Fruit fly (Drosophila melanogaster) whole organism, embryonic: ENCODE data around the gene CG18662.

Source experiments
- Blimp-1 ChIP-seq: fragments of 200-800 bp; sonication (Bioruptor generic); optimal IDR thresholded peaks from 3 replicates; lab custom pipeline; 2018; ENCODE audit warnings: missing biosample characterization, missing genetic modification characterization, mild to moderate bottlenecking, moderate library complexity, missing genetic modification reagents
- CG11696 ChIP-seq: fragments of 200-800 bp; sonication (Bioruptor generic); IDR thresholded peaks from 2 replicates; pipeline ENCODE4 v1.3.6; 2022; ENCODE audit warnings: missing biosample characterization, missing genetic modification characterization
- CG12744 ChIP-seq: fragments of 200-800 bp; sonication (Bioruptor generic); optimal IDR thresholded peaks from 2 replicates; lab custom pipeline; 2016; ENCODE audit warnings: missing biosample characterization, missing genetic modification characterization
- CG15601 ChIP-seq: fragments of 200-800 bp; sonication (Bioruptor generic); optimal IDR thresholded peaks from 3 replicates; lab custom pipeline; 2019; ENCODE audit warnings: missing biosample characterization, mild to moderate bottlenecking, missing genetic modification characterization, moderate library complexity
- CG17612 ChIP-seq: fragments of 200-800 bp; sonication (Bioruptor generic); IDR thresholded peaks from 2 replicates; pipeline ENCODE4 v1.3.6; 2022; ENCODE audit warnings: missing biosample characterization, missing genetic modification characterization
- CG18619 ChIP-seq: fragments of 200-800 bp; sonication (Bioruptor generic); optimal IDR thresholded peaks from 3 replicates; lab custom pipeline; 2017; ENCODE audit warnings: missing biosample characterization, mild to moderate bottlenecking, missing genetic modification characterization
- CG2199 ChIP-seq: fragments of 200-800 bp; sonication (Bioruptor generic); IDR thresholded peaks from 3 replicates; pipeline ENCODE4 v1.3.6; 2022; ENCODE audit warnings: missing biosample characterization, missing genetic modification characterization
- CG6654 ChIP-seq: fragments of 200-800 bp; sonication (Bioruptor generic); optimal IDR thresholded peaks from 2 replicates; lab custom pipeline; 2017; ENCODE audit warnings: missing biosample characterization, mild to moderate bottlenecking, missing genetic modification characterization
- CG8290 ChIP-seq, 3 experiments: fragments of 200-800 bp; sonication (Bioruptor generic); optimal IDR thresholded peaks; 2 replicates each; lab custom pipeline; 2016 to 2019; ENCODE audit warnings: missing biosample characterization in 3 of 3, missing genetic modification characterization in 3 of 3, mild to moderate bottlenecking in 2 of 3, moderate library complexity in 1 of 3
- CG9437 ChIP-seq: fragments of 200-800 bp; sonication (Bioruptor generic); optimal IDR thresholded peaks from 2 replicates; lab custom pipeline; 2018; ENCODE audit warnings: missing biosample characterization, mild to moderate bottlenecking, missing genetic modification characterization
- Deaf1 ChIP-seq: fragments of 200-800 bp; optimal IDR thresholded peaks from 3 replicates; lab custom pipeline; 2019; ENCODE audit warnings: missing biosample characterization, mild to moderate bottlenecking, missing genetic modification characterization, moderate library complexity
- Dref ChIP-seq: fragments of 200-800 bp; sonication (Bioruptor generic); IDR thresholded peaks from 2 replicates; pipeline ENCODE4 v1.3.6; 2022; ENCODE audit warnings: missing biosample characterization, missing genetic modification characterization
- Ets65A ChIP-seq: fragments of 200-800 bp; sonication (Bioruptor generic); peaks from one replicate; lab custom pipeline; 2016; ENCODE audit warnings: missing biosample characterization, missing genetic modification characterization
- GATAe ChIP-seq: fragments of 200-800 bp; sonication (Bioruptor generic); conservative IDR thresholded peaks from 2 replicates; pipeline ENCODE4 v1.3.6; 2022; ENCODE audit warnings: missing biosample characterization, missing genetic modification characterization
- Hr78 ChIP-seq, 2 experiments: fragments of 200-800 bp in 1 of 2; fragments of >200 bp in 1 of 2; sonication (Bioruptor generic) in 1 of 2; optimal IDR thresholded peaks; 2 replicates each; lab custom pipeline; 2017 to 2019; ENCODE audit warnings: missing biosample characterization in 2 of 2, missing genetic modification characterization in 2 of 2, mild to moderate bottlenecking in 1 of 2, moderate library complexity in 1 of 2
- Med ChIP-seq: fragments of 200-800 bp; sonication (Bioruptor generic); peaks from one replicate; lab custom pipeline; 2016; ENCODE audit warnings: missing biosample characterization, missing genetic modification characterization, mild to moderate bottlenecking, inconsistent platforms, moderate library complexity
- Taf1 ChIP-seq: fragments of 200-800 bp; sonication (Bioruptor generic); IDR thresholded peaks from 2 replicates; pipeline ENCODE4 v1.3.6; 2022; ENCODE audit warnings: missing biosample characterization, missing genetic modification characterization
- Xbp1 ChIP-seq: fragments of 200-800 bp; sonication (Bioruptor generic); optimal IDR thresholded peaks from 3 replicates; lab custom pipeline; 2016; ENCODE audit warnings: missing biosample characterization, mild to moderate bottlenecking, missing genetic modification characterization
- al ChIP-seq: fragments of 200-800 bp; sonication (Bioruptor generic); IDR thresholded peaks from 2 replicates; pipeline ENCODE4 v1.3.6; 2022; ENCODE audit warnings: missing biosample characterization, missing genetic modification characterization
- ase ChIP-seq: fragments of 200-800 bp; sonication (Bioruptor generic); IDR thresholded peaks from 3 replicates; pipeline ENCODE4 v1.3.6; 2022; ENCODE audit warnings: missing biosample characterization, missing genetic modification characterization
- chinmo ChIP-seq: fragments of 200-800 bp; sonication (Bioruptor generic); IDR thresholded peaks from 4 replicates; pipeline ENCODE4 v1.3.6; 2022; ENCODE audit warnings: missing biosample characterization, missing genetic modification characterization; ENCODE audit not compliant: partially characterized antibody
- dysf ChIP-seq: fragments of 200-800 bp; sonication (Bioruptor generic); IDR thresholded peaks from 3 replicates; pipeline ENCODE4 v1.3.6; 2022; ENCODE audit warnings: missing biosample characterization, missing genetic modification characterization
- kah ChIP-seq: fragments of 200-800 bp; sonication (Bioruptor generic); optimal IDR thresholded peaks from 2 replicates; lab custom pipeline; 2018; ENCODE audit warnings: missing biosample characterization, mild to moderate bottlenecking, missing genetic modification characterization
- lbe ChIP-seq: fragments of 200-800 bp; sonication (Bioruptor generic); optimal IDR thresholded peaks from 2 replicates; lab custom pipeline; 2016; ENCODE audit warnings: missing biosample characterization, mild to moderate bottlenecking, missing genetic modification characterization
- lov ChIP-seq, 2 experiments: fragments of 200-800 bp in 1 of 2; fragments of >200 bp in 1 of 2; sonication (Bioruptor generic) in 1 of 2; IDR thresholded peaks in 1 of 2; optimal IDR thresholded peaks in 1 of 2; 2 replicates in 1 of 2; 3 replicates in 1 of 2; pipeline versions ENCODE4 v1.3.6 to Lab custom; 2017 to 2022; ENCODE audit warnings: missing biosample characterization in 1 of 2, missing genetic modification characterization in 1 of 2
- nerfin-1 ChIP-seq: fragments of 200-800 bp; sonication (Bioruptor generic); optimal IDR thresholded peaks from 3 replicates; lab custom pipeline; 2019; ENCODE audit warnings: missing biosample characterization, mild to moderate bottlenecking, missing genetic modification characterization, moderate library complexity
- pan ChIP-seq, 4 experiments: fragments of >200 bp in 3 of 4; fragments of 200-800 bp in 1 of 4; sonication (Bioruptor generic) in 1 of 4; optimal IDR thresholded peaks in 3 of 4; IDR thresholded peaks in 1 of 4; 2 replicates each; pipeline versions ENCODE4 v1.3.6 to Lab custom; 2017 to 2022; ENCODE audit warnings: missing biosample characterization in 2 of 4, missing genetic modification characterization in 2 of 4, mixed read lengths in 1 of 4
- pb ChIP-seq: fragments of 200-800 bp; sonication (Bioruptor generic); optimal IDR thresholded peaks from 3 replicates; lab custom pipeline; 2016; ENCODE audit warnings: missing biosample characterization, missing genetic modification characterization
- sug ChIP-seq: fragments of 200-800 bp; optimal IDR thresholded peaks from 2 replicates; lab custom pipeline; 2019; ENCODE audit warnings: missing biosample characterization, mild to moderate bottlenecking, missing genetic modification characterization, moderate library complexity
- tin ChIP-seq: fragments of 200-800 bp; sonication (Bioruptor generic); optimal IDR thresholded peaks from 3 replicates; lab custom pipeline; 2016; ENCODE audit warnings: missing biosample characterization, missing genetic modification characterization
- tna ChIP-seq: fragments of 200-800 bp; sonication (Bioruptor generic); IDR thresholded peaks from 2 replicates; pipeline ENCODE4 v1.3.6; 2022; ENCODE audit warnings: missing biosample characterization, missing genetic modification characterization; ENCODE audit not compliant: partially characterized antibody
- trh ChIP-seq: fragments of 200-800 bp; sonication (Bioruptor generic); optimal IDR thresholded peaks from 2 replicates; lab custom pipeline; 2016; ENCODE audit warnings: missing biosample characterization, missing genetic modification characterization

Gene CG18662

dm6 chr2L:8962254-8962653 lies 18.2 kb upstream of the CG18662 start, which contains the start of the genes CG9525 and CG32985:
CG9525 (minus strand) TSS chr2L:8962354.
CG32985 (plus strand) TSS chr2L:8962533.
- TF ChIP-seq nerfin-1 (tag; lab: Kevin White, UChicago) (no peak), CG18619 (GFP tag; lab: Kevin White, UChicago) (no peak), CG11696 (no peak), pb (GFP tag; lab: Kevin White, UChicago) (no peak), Dref (no peak), Taf1 (GFP tag; lab: Robert Waterston, UW) (no peak), CG12744 (GFP tag; lab: Kevin White, UChicago) (no peak), GATAe (GFP tag; lab: Robert Waterston, UW) (no peak), trh (GFP tag; lab: Kevin White, UChicago) (no peak), lbe (no peak), CG6654 (no peak), lov (optimal IDR thresholded peaks at IDR 0.05; lab: Kevin White, UChicago) (no peak), lov (GFP tag; IDR thresholded peaks at IDR 0.05; lab: Robert Waterston, UW) (no peak), kah (GFP tag; lab: Kevin White, UChicago) (no peak)

- no peak for TF ChIP-seq Blimp-1
- TF ChIP-seq, all 482 proteins: peak for 0
Observed at dm6 chr2L:8964657-8965056, 15.8 kb upstream of the CG18662 start, which contains the start of gene CG32984. CG32984 (plus strand) TSS chr2L:8964957.

dm6 chr2L:8967235-8967634 lies 13.2 kb upstream of the CG18662 start, which contains the start of gene CG18088:
CG18088 (plus strand) TSS chr2L:8967535.
- TF ChIP-seq al (GFP tag; lab: Robert Waterston, UW) (no peak), Deaf1 (tag; lab: Kevin White, UChicago) (peak; percentile 45)

- TF ChIP-seq CG9437 (GFP tag; lab: Kevin White, UChicago) (no peak), CG8290 (GFP tag; optimal IDR thresholded peaks at IDR 0.05; lab: Kevin White, UChicago) (peak; percentile 70), CG8290 (tag; optimal IDR thresholded peaks at IDR 0.05; lab: Kevin White, UChicago) (peak in 1 of 2 experiments; percentile 38), chinmo (GFP tag; lab: Robert Waterston, UW) (no peak), CG17612 (GFP tag; lab: Robert Waterston, UW) (peak; percentile 100), tin (GFP tag; lab: Kevin White, UChicago) (no peak)
- TF ChIP-seq, all 482 proteins: peak for 2
Observed at dm6 chr2L:8972905-8973304, 7.6 kb upstream of the CG18662 start.

- TF ChIP-seq ase: no peak
- TF ChIP-seq sug (tag; lab: Kevin White, UChicago): peak; percentile 2
- peak; percentile 5 for TF ChIP-seq CG15601 (tag; lab: Kevin White, UChicago)
- TF ChIP-seq CG2199: peak; percentile 93
Observed at dm6 chr2L:8974506-8974905, 6.0 kb upstream of the CG18662 start.

- TF ChIP-seq Hr78 (GFP tag; optimal IDR thresholded peaks at IDR 0.05; lab: Kevin White, UChicago) (peak in 1 of 2 experiments; percentile 8), pan (optimal IDR thresholded peaks at IDR 0.05; lab: Kevin White, UChicago) (no peak), pan (GFP tag; optimal IDR thresholded peaks at IDR 0.05 in 1 of 2, IDR thresholded peaks at IDR 0.05 in 1 of 2) (no peak), dysf (GFP tag; lab: Robert Waterston, UW) (peak; percentile 5; the same call in 1 of the 3 replicates), Ets65A (GFP tag; lab: Kevin White, UChicago) (peak; percentile 76), Xbp1 (GFP tag; lab: Kevin White, UChicago) (no peak), tna (0 out of 2 replicates have a peak, but pooled peaks have one; percentile 19), Med (peak; percentile 7)
Observed at dm6 chr2L:8975328-8975727, 5.1 kb upstream of the CG18662 start, which contains the start of gene CG9541. CG9541 (minus strand) TSS chr2L:8975428.
